Fruit fly (Drosophila melanogaster) whole organism, pupa: ENCODE data around the gene CarT.

Experiments used
- CG12605 ChIP-seq: fragments of 200-800 bp; sonication (Bioruptor generic); IDR thresholded peaks from 2 replicates; pipeline ENCODE4 v1.3.6; 2022; ENCODE audit warnings: missing biosample characterization, missing genetic modification characterization
- CG14655 ChIP-seq: fragments of 200-800 bp; sonication (Bioruptor generic); optimal IDR thresholded peaks from 3 replicates; lab custom pipeline; 2017; ENCODE audit warnings: mild to moderate bottlenecking, missing biosample characterization, missing genetic modification reagents, missing genetic modification characterization
- CG8159 ChIP-seq: fragments of 200-800 bp; sonication (Bioruptor generic); optimal IDR thresholded peaks from 3 replicates; lab custom pipeline; 2018; ENCODE audit warnings: missing biosample characterization, mild to moderate bottlenecking, missing genetic modification characterization, moderate library complexity
- CG8301 ChIP-seq: fragments of 200-800 bp; sonication (Bioruptor generic); optimal IDR thresholded peaks from 2 replicates; lab custom pipeline; 2018; ENCODE audit warnings: missing biosample characterization, mild to moderate bottlenecking, missing genetic modification characterization
- Pif1A ChIP-seq: fragments of 200-800 bp; sonication (Bioruptor generic); optimal IDR thresholded peaks from 3 replicates; lab custom pipeline; 2016; ENCODE audit warnings: missing biosample characterization, missing genetic modification characterization
- rn ChIP-seq: fragments of 200-800 bp; sonication (Bioruptor generic); IDR thresholded peaks from 2 replicates; pipeline ENCODE4 v1.3.6; 2022; ENCODE audit warnings: missing biosample characterization, missing genetic modification characterization

- TF ChIP-seq CG14655: peak; percentile 94
- TF ChIP-seq CG12605 (GFP tag; lab: Robert Waterston, UW): peak; percentile 75; the same call in 1 of the 2 replicates
- TF ChIP-seq CG8301 (tag; lab: Kevin White, UChicago): peak; percentile 93
- peak; percentile 74 for TF ChIP-seq CG8159
- peak; percentile 75 for TF ChIP-seq Pif1A
- TF ChIP-seq rn: peak; percentile 46; the same call in 1 of the 2 replicates
Measured at dm6 chr2L:20758847-20759465, 28.9 kb upstream of the CarT start.
